Worm (Caenorhabditis elegans): ENCODE data around the gene ifo-1.
A peak's percentile ranks its signal among the peaks of the same experiment; 100 is the strongest.

The ifo-1 gene

DNA sequence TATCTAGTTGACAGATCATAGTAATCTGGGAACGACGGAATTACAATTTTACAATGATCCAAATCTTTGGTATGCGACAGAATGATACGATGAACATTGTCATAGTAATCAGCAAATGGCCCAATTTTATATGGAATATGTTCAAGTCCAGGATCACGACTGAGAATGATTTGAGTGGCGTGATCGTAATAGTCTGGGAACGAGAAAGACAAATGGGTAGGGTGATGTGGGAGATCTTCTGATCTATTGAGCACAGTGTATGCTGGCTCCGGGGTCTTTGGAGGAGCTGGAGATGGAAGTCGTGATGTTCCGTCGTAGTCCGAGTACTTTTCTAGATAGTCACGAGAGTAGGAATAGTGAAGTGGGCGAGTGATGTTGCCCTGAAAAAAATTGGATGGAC is 2.6 kb downstream of the ifo-1 start:
- TF ChIP-seq ceh-82 (tag; optimal IDR thresholded peaks at IDR 0.05) (no peak), ztf-1 (GFP tag; conservative IDR thresholded peaks at IDR 0.05) (no peak), lsy-2 (tag; optimal IDR thresholded peaks at IDR 0.05) (no peak), nhr-6 (tag; optimal IDR thresholded peaks at IDR 0.05) (no peak), crh-2 (tag; optimal IDR thresholded peaks at IDR 0.05) (no peak), gmeb-1 (tag; optimal IDR thresholded peaks at IDR 0.05) (no peak), nhr-21 (tag; optimal IDR thresholded peaks at IDR 0.05) (no peak)

DNA sequence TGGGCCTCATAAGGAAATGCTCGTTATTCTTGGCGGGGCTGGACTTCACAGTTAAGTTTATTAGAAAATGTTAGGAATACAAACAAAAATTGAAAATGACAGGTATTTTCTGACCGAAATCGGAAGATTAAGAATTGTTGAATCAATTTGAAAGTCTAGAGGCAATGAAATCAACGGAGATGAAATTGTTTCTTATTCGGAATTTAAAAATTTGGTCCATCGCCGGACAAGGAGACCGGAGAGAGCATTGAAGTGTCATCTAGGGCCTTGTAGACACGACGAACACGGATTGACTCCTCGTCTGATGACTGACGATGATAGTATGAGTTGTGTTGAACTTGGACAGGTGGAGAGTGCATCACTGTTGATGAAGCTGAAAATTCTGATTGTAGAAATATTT is 5.8 kb downstream of the ifo-1 start:
- no peak for TF ChIP-seq nhr-237 (tag; optimal IDR thresholded peaks at IDR 0.05)
- TF ChIP-seq lsy-2 (tag; optimal IDR thresholded peaks at IDR 0.05): no peak
- no peak for TF ChIP-seq unc-62 (GFP tag; optimal IDR thresholded peaks at IDR 0.05)

DNA sequence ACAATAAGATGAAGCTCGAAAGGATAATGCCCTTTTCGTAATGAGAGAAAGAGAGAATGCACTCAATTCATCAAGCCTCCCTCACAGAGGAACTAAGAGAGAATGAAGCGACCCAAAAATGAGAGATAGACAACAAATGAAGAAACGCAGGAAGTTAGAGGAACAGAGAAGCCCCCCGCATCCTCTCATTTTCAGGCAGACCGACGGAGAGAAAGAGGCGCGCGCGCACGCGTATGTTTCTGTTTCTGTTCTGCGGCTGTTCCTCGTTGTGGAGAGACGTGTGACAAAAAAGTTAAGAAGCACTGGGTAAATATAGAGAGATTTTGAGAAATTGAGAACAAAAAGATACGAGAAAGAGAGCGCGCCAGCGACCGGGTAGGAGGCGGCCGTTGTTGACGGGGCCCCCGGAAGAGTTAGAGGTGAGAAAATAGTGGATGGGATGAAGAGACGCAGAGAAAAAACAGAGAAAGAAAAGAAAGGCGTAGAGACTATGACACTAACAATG is 6.5 kb downstream of the ifo-1 start:
- TF ChIP-seq ztf-4 (tag; optimal IDR thresholded peaks at IDR 0.05) (peak; percentile 62), fos-1 (tag; optimal IDR thresholded peaks at IDR 0.05) (peak; percentile 95), Y55F3AM.14 (GFP tag; optimal IDR thresholded peaks at IDR 0.05) (peak; percentile 67), ZK546.5 (tag; optimal IDR thresholded peaks at IDR 0.05) (peak; percentile 21), gmeb-1 (tag; optimal IDR thresholded peaks at IDR 0.05) (peak; percentile 57), skn-1 (tag; optimal IDR thresholded peaks at IDR 0.05) (no peak), sma-3 (GFP tag; optimal IDR thresholded peaks at IDR 0.05) (peak; percentile 82), egl-27 (tag; optimal IDR thresholded peaks at IDR 0.05) (peak; percentile 85), peb-1 (tag; optimal IDR thresholded peaks at IDR 0.05) (no peak), nhr-77 (tag; optimal IDR thresholded peaks at IDR 0.05) (peak; percentile 4), nhr-10 (tag; optimal IDR thresholded peaks at IDR 0.05) (no peak), dmd-4 (tag; optimal IDR thresholded peaks at IDR 0.05) (no peak), nhr-12 (tag; optimal IDR thresholded peaks at IDR 0.05) (no peak), lin-13 (GFP tag; optimal IDR thresholded peaks at IDR 0.05) (peak; percentile 71), ama-1 (optimal IDR thresholded peaks at IDR 0.05) (no peak), ztf-1 (GFP tag; conservative IDR thresholded peaks at IDR 0.05) (no peak), sma-9 (GFP tag; optimal IDR thresholded peaks at IDR 0.05) (peak; percentile 89), sma-9 (tag; optimal IDR thresholded peaks at IDR 0.05) (no peak), lin-39 (tag; optimal IDR thresholded peaks at IDR 0.05) (no peak), nhr-21 (tag; optimal IDR thresholded peaks at IDR 0.05) (peak; percentile 78), unc-55 (GFP tag; optimal IDR thresholded peaks at IDR 0.05) (peak; percentile 62), nhr-23 (tag; optimal IDR thresholded peaks at IDR 0.05) (no peak), ceh-16 (tag; optimal IDR thresholded peaks at IDR 0.05) (peak; percentile 59), nhr-25 (tag; optimal IDR thresholded peaks at IDR 0.05) (no peak), nhr-129 (tag; optimal IDR thresholded peaks at IDR 0.05) (peak; percentile 75), ztf-11 (tag; optimal IDR thresholded peaks at IDR 0.05) (no peak), unc-62 (GFP tag; optimal IDR thresholded peaks at IDR 0.05) (peak; percentile 60), R02D3.7 (tag; optimal IDR thresholded peaks at IDR 0.05) (no peak), lsy-2 (tag; optimal IDR thresholded peaks at IDR 0.05) (peak; percentile 21 to 82), snpc-4 (tag; optimal IDR thresholded peaks at IDR 0.05) (peak; percentile 31), F13H6.1 (tag; optimal IDR thresholded peaks at IDR 0.05) (peak; percentile 97), C34F6.9 (tag; optimal IDR thresholded peaks at IDR 0.05) (peak; percentile 91), elt-1 (tag; optimal IDR thresholded peaks at IDR 0.05) (no peak), nhr-237 (tag; optimal IDR thresholded peaks at IDR 0.05) (no peak), aly-2 (tag; optimal IDR thresholded peaks at IDR 0.05) (no peak), lin-11 (tag; optimal IDR thresholded peaks at IDR 0.05) (peak; percentile 2), blmp-1 (tag; optimal IDR thresholded peaks at IDR 0.05; ENCODE audit: insufficient read depth) (peak; percentile 28), sem-4 (tag; optimal IDR thresholded peaks at IDR 0.05) (peak; percentile 79), zag-1 (tag; optimal IDR thresholded peaks at IDR 0.05) (peak; percentile 38), nhr-6 (tag; optimal IDR thresholded peaks at IDR 0.05) (peak; percentile 53), elt-3 (tag; optimal IDR thresholded peaks at IDR 0.05) (no peak), mab-5 (tag; optimal IDR thresholded peaks at IDR 0.05) (peak; percentile 84), mbf-1 (tag; optimal IDR thresholded peaks at IDR 0.05) (no peak), alr-1 (tag; optimal IDR thresholded peaks at IDR 0.05) (no peak), crh-2 (tag; optimal IDR thresholded peaks at IDR 0.05) (peak; percentile 83), nhr-11 (tag; optimal IDR thresholded peaks at IDR 0.05) (no peak), ceh-82 (tag; optimal IDR thresholded peaks at IDR 0.05) (no peak), unc-39 (tag; optimal IDR thresholded peaks at IDR 0.05) (no peak), mdl-1 (tag; optimal IDR thresholded peaks at IDR 0.05) (peak; percentile 89 to 93)

Data from whole organism, L2 larva.